Worm (Caenorhabditis elegans) whole organism, L4/young adult: Measurements from ENCODE around the gene npp-27.

ENCODE experiments used
- W03F9.2 ChIP-seq: fragments of 150-350 bp; optimal IDR thresholded peaks from 2 replicates; lab custom pipeline; 2014; ENCODE audit warnings: missing biosample characterization, missing genetic modification characterization
- dao-5 ChIP-seq: sonication (generic microtip); optimal IDR thresholded peaks from 2 replicates; lab custom pipeline; 2016; ENCODE audit warnings: missing genotype, missing genetic modification characterization, moderate library complexity, missing compliant biosample characterization
- him-1 ChIP-seq: sonication (generic microtip); optimal IDR thresholded peaks from 2 replicates; lab custom pipeline; 2016; ENCODE audit warnings: missing genotype, missing genetic modification reagents, missing genetic modification characterization, missing compliant biosample characterization

Gene npp-27

DNA sequence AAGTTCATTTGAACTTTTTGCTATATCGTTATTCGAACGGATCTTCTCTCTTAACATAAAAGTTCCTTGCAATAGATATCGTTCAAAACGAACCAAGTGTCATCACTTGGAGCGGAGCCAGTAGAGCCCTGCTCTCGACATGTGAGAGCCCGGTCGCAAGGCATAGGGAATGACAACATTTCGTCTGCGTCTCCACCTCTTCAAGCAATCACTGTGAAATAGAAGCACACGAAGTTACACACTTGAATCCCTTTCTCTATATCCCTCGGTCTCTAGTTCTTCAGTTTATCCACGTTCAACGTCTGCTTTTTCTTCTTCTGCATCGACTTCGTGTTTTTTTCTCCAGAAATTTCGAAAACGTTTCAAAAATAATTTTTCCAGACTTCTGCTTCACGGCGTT lies 6.7 kb downstream of the npp-27 start, which contains the start of gene C49H3.6:
C49H3.6 (plus strand) TSS at position 380 of the 400 bp plus-strand sequence.
- TF ChIP-seq him-1 (tag; lab: Kevin White, UChicago) (no peak), dao-5 (tag; lab: Kevin White, UChicago) (no peak), W03F9.2 (tag; lab: Kevin White, UChicago) (no peak)

ce11 chrIV:7902221-7902904 lies 7.7 kb downstream of the npp-27 start, which contains the start of gene arp-11:
Gene arp-11, minus strand, starts transcription at chrIV:7902271.
- TF ChIP-seq dao-5 (tag; lab: Kevin White, UChicago) (no peak), W03F9.2 (tag; lab: Kevin White, UChicago) (peak; percentile 84)

ce11 chrIV:7898489-7898888 lies 11.6 kb downstream of the npp-27 start:
- no peak for TF ChIP-seq him-1 (tag; lab: Kevin White, UChicago)
- no peak for TF ChIP-seq W03F9.2 (tag; lab: Kevin White, UChicago)
- no peak for TF ChIP-seq dao-5 (tag; lab: Kevin White, UChicago)

DNA sequence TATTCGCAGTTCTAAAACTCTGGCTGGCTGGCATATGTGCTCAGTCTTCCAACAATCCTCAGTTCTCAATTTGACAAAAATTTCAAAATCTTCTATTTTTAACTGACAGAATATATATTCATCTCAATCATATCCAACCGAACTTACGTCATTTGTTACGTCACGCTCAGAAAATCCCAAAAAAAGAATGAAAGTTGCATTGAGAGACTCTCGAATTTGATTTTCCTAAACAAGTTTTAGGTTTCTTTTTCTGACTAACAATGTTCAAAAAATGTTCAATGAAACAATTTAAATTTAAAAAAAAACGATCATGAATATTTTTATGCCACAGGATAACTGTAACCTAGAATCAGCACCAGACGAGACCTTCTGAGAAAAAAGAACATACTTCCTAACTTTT lies 12.1 kb downstream of the npp-27 start:
- TF ChIP-seq him-1 (tag; lab: Kevin White, UChicago) (no peak), W03F9.2 (tag; lab: Kevin White, UChicago) (no peak), dao-5 (tag; lab: Kevin White, UChicago) (no peak)

DNA sequence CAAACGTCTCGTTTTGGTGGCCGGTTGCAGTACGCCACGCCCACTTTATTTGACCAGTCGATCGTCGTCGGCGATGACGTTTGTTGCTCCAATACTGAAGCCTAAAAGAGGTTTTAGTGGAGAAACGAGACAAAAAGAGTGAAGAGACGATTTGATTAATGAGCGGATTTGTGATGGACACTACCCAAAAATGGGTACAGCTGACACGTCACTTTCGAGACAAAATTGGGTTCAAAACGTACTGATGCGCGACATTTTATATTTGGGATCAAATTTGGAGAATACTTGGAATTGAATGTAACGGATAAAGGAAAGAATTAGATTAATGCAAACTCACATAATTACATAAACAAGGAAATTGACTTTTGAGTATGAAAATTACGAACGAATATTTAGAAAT lies 12.6 kb downstream of the npp-27 start, which contains the start of gene ilys-4:
ilys-4 (minus strand) TSS at position 101 of the 400 bp plus-strand sequence.
- no peak for TF ChIP-seq dao-5 (tag; lab: Kevin White, UChicago)
- no peak for TF ChIP-seq W03F9.2 (tag; lab: Kevin White, UChicago)
- TF ChIP-seq him-1 (tag; lab: Kevin White, UChicago), result no peak

DNA sequence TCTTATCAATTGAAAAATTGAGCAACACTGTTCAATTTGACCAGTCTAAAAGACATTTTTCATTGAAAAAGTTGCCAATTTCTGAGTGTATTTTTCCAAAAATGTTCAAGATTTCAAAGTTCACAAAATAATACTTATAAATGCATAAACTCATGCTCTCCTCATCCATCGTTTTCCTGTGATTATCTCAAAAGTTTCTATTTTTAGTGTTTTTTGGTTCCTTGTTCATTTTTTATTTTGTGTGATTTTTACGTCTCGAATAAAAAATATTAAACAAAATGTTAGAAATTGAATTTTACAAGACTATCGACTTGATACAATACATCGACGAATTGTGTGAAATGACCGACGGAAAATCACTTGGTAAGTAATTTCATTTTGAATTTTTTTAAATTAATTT lies 28.3 kb downstream of the npp-27 start, which contains the start of gene atic-1:
atic-1 (plus strand) TSS at position 301 of the 400 bp plus-strand sequence.
- TF ChIP-seq dao-5 (tag; lab: Kevin White, UChicago), result no peak
- TF ChIP-seq him-1 (tag; lab: Kevin White, UChicago), result no peak
- no peak for TF ChIP-seq W03F9.2 (tag; lab: Kevin White, UChicago)

- no peak for TF ChIP-seq him-1 (tag; lab: Kevin White, UChicago)
- TF ChIP-seq dao-5 (tag; lab: Kevin White, UChicago), result no peak
- TF ChIP-seq W03F9.2 (tag; lab: Kevin White, UChicago), result no peak
Measured at ce11 chrIV:7881166-7881565, 28.9 kb downstream of the npp-27 start.

DNA sequence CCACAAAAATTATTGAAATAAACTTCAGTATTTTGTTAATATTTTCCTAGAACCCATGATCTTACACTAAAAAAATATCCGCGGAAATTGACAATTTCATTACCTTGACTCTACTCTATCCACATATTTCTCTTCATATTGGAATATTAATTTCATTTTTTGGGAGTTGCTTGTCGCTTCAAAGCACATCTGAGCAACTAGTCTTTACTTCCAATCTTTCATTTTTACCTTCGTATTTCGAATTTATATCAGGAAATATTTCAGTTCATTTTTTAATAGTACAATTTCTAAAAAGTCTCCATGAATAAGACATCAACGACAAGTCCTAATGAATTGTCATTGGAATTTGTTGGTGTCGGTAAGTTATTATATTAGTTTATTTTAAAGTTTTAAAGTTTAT lies 31.0 kb downstream of the npp-27 start, which contains the start of gene srt-73:
srt-73 (plus strand) TSS at position 301 of the 400 bp plus-strand sequence.
- no peak for TF ChIP-seq W03F9.2 (tag; lab: Kevin White, UChicago)
- no peak for TF ChIP-seq him-1 (tag; lab: Kevin White, UChicago)
- no peak for TF ChIP-seq dao-5 (tag; lab: Kevin White, UChicago)

DNA sequence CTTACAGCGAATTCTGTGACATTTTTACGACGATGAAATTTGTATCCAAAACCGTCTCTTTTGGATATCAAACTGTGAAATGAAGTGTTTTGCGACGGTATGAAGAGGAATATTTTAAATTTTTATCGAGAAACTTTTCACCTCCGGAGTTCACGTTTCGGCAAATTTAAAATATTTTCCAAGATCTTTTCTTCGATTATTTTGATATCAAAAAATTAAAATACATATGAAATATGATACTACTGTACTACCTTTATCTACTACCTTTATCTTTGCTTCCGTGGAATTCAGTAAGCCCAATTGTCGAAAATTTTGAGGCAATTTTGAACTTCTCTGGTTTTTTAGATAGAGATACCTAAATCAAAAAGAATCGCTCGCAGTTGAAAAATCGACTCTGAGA lies 32.3 kb downstream of the npp-27 start, which contains the start of gene kin-26:
kin-26 (minus strand) TSS at position 101 of the 400 bp plus-strand sequence.
- TF ChIP-seq W03F9.2 (tag; lab: Kevin White, UChicago) (no peak), him-1 (tag; lab: Kevin White, UChicago) (no peak), dao-5 (tag; lab: Kevin White, UChicago) (no peak)

DNA sequence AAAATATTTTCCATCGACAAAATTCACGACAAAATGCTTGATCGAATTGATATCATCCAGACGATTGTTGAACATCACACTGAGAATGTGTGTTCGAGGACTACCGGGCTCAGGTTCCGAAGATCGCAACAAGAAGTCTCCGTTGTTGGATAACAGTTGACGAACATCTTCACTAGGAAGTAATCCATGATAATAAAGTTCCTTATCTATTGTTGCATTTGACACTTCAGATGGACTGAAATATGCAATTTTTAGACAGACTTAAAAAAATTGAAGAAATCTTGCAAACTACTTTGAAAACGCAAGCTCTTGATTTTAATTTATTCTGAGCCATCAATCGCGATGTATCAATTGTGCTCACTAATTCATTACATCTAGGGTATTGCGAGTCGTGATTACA lies 32.8 kb downstream of the npp-27 start:
- TF ChIP-seq dao-5 (tag; lab: Kevin White, UChicago) (no peak), him-1 (tag; lab: Kevin White, UChicago) (no peak), W03F9.2 (tag; lab: Kevin White, UChicago) (no peak)

- TF ChIP-seq dao-5 (tag; lab: Kevin White, UChicago) (no peak), him-1 (tag; lab: Kevin White, UChicago) (no peak), W03F9.2 (tag; lab: Kevin White, UChicago) (no peak)
Measured at ce11 chrIV:7870451-7870850, 39.6 kb downstream of the npp-27 start, which contains the start of gene T06C10.3. Gene T06C10.3, plus strand, starts transcription at chrIV:7870751.

- TF ChIP-seq him-1 (tag; lab: Kevin White, UChicago) (no peak), W03F9.2 (tag; lab: Kevin White, UChicago) (no peak), dao-5 (tag; lab: Kevin White, UChicago) (no peak)
Measured at ce11 chrIV:7868607-7869006, 41.4 kb downstream of the npp-27 start, which contains the start of gene flp-10. Gene flp-10, plus strand, starts transcription at chrIV:7868907.
